Worm (Caenorhabditis elegans) whole organism, midembryonic: ENCODE measurements around the gene sqd-1.

Experiments
- klf-2 ChIP-seq: fragments of 200-800 bp; sonication (Bioruptor generic); conservative IDR thresholded peaks from 2 replicates; pipeline ENCODE4 v1.3.6; 2022; ENCODE audit warnings: missing genetic modification reagents, missing genetic modification characterization, missing compliant biosample characterization
- med-1 ChIP-seq: sonication (generic microtip); optimal IDR thresholded peaks from 2 replicates; lab custom pipeline; 2017; ENCODE audit warnings: missing genetic modification characterization, mild to moderate bottlenecking, missing compliant biosample characterization, antibody characterized with exemption, missing genetic modification reagents; ENCODE audit not compliant: insufficient read depth
- ztf-23 ChIP-seq: fragments of 200-800 bp; sonication (Bioruptor generic); IDR thresholded peaks from 2 replicates; pipeline ENCODE4 v1.3.6; 2022; ENCODE audit warnings: missing genetic modification reagents, missing genetic modification characterization, missing compliant biosample characterization

DNA sequence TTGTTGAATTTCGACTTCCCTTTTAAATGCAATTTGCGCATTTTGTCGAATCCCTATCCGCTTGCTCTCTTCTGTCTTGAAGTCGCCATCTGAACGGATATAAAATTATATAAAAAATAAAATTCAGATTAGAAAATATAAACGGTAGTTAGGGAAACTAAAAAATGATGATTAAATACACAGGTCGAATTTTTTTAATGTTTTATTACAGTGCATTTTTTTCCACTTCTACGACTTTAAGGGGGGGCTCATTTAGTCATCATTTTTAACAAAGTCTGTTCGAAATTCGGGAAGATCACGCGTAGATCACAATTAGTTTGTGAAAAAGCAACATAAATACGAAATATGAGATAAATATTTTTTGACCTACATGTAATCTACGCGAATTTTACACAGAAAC, 18.9 kb downstream of the sqd-1 start, which contains the start of gene Y73B6BL.14:
- TF ChIP-seq ztf-23 (GFP tag; lab: Robert Waterston, UW) (no peak), med-1 (no peak), klf-2 (GFP tag; lab: Robert Waterston, UW) (no peak)
